Fruit fly (Drosophila melanogaster) whole organism, prepupa: ENCODE data around the gene NT1.

Experiments used
- Blimp-1 ChIP-seq: fragments of 200-800 bp; sonication (Bioruptor generic); optimal IDR thresholded peaks from 3 replicates; lab custom pipeline; 2017; ENCODE audit warnings: missing biosample characterization, missing genetic modification characterization, mild to moderate bottlenecking, moderate library complexity, missing genetic modification reagents
- CG11902 ChIP-seq: fragments of 200-800 bp; sonication (Bioruptor generic); optimal IDR thresholded peaks from 3 replicates; lab custom pipeline; 2016; ENCODE audit warnings: missing biosample characterization, missing genetic modification characterization
- CG1621 ChIP-seq: fragments of 200-800 bp; sonication (Bioruptor generic); optimal IDR thresholded peaks from 3 replicates; lab custom pipeline; 2018; ENCODE audit warnings: missing biosample characterization, mild to moderate bottlenecking, missing genetic modification characterization
- CG31627 ChIP-seq: fragments of 200-800 bp; sonication (Bioruptor generic); optimal IDR thresholded peaks from 3 replicates; lab custom pipeline; 2016; ENCODE audit warnings: missing biosample characterization, missing genetic modification characterization
- CG4318 ChIP-seq: fragments of 200-800 bp; sonication (Bioruptor generic); optimal IDR thresholded peaks from 3 replicates; lab custom pipeline; 2017; ENCODE audit warnings: missing biosample characterization, mild to moderate bottlenecking, missing genetic modification characterization
- CG6163 ChIP-seq: fragments of 200-800 bp; sonication (Bioruptor generic); IDR thresholded peaks from 3 replicates; pipeline ENCODE4 v1.3.6; 2022; ENCODE audit warnings: missing biosample characterization, missing genetic modification characterization
- Ets96B ChIP-seq: fragments of 200-800 bp; optimal IDR thresholded peaks from 2 replicates; lab custom pipeline; 2019; ENCODE audit warnings: missing biosample characterization, mild to moderate bottlenecking, missing genetic modification characterization, moderate library complexity
- Gug ChIP-seq: fragments of 200-800 bp; sonication (Bioruptor generic); IDR thresholded peaks from 2 replicates; pipeline ENCODE4 v1.3.6; 2022; ENCODE audit warnings: missing biosample characterization, missing genetic modification characterization
- Sox102F ChIP-seq: fragments of 200-800 bp; sonication (Bioruptor generic); optimal IDR thresholded peaks from 2 replicates; lab custom pipeline; 2016; ENCODE audit warnings: missing biosample characterization, mild to moderate bottlenecking, missing genetic modification characterization
- esn ChIP-seq: fragments of 200-800 bp; sonication (Bioruptor generic); optimal IDR thresholded peaks from 2 replicates; lab custom pipeline; 2016; ENCODE audit warnings: missing biosample characterization, mild to moderate bottlenecking, missing genetic modification characterization, moderate library complexity
- fd85E ChIP-seq: fragments of 200-800 bp; sonication (Bioruptor generic); optimal IDR thresholded peaks from 3 replicates; lab custom pipeline; 2016; ENCODE audit warnings: missing biosample characterization, missing genetic modification characterization
- fkh ChIP-seq: fragments of 200-800 bp; sonication (Bioruptor generic); optimal IDR thresholded peaks from 3 replicates; lab custom pipeline; 2017; ENCODE audit warnings: missing biosample characterization, mild to moderate bottlenecking, missing genetic modification characterization, moderate library complexity
- svp ChIP-seq: fragments of 200-800 bp; sonication (Bioruptor generic); peaks from one replicate; lab custom pipeline; 2016; ENCODE audit warnings: missing biosample characterization, missing genetic modification characterization
- topi ChIP-seq: fragments of 200-800 bp; sonication (Bioruptor generic); optimal IDR thresholded peaks from 3 replicates; lab custom pipeline; 2016; ENCODE audit warnings: missing biosample characterization, missing genetic modification characterization

DNA sequence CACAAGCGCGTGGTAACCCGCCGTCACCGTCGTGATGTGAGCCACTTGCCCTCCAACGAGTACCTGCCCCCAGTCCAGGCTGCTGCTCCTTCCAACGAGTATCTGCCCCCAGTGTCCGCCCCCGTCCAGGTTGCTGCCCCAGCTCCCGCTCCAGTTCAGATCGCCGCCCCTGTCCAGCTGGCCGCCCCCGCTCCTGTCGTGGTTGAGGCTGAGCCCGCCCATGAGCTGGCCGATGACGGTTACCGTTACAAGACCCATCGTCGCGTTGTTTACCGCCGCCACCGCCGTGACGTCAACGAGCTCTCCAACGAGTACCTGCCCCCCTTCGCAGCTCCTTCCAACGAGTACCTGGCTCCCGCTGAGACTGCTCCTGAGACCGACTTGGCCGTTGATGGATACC is 27.5 kb downstream of the NT1 start:
- TF ChIP-seq Sox102F (GFP tag; lab: Kevin White, UChicago) (no peak), fkh (GFP tag; lab: Kevin White, UChicago) (no peak), CG4318 (no peak), Ets96B (tag; lab: Kevin White, UChicago) (no peak), topi (GFP tag; lab: Kevin White, UChicago) (no peak), CG1621 (tag; lab: Kevin White, UChicago) (no peak), CG11902 (GFP tag; lab: Kevin White, UChicago) (no peak), CG31627 (no peak), Blimp-1 (GFP tag; lab: Kevin White, UChicago) (no peak), fd85E (no peak), Gug (GFP tag; lab: Robert Waterston, UW) (no peak), svp (GFP tag; lab: Kevin White, UChicago) (no peak), CG6163 (GFP tag; lab: Robert Waterston, UW) (no peak), esn (no peak)
